Fruit fly (Drosophila melanogaster) Kc167 (cell line): ENCODE data around the gene CG6230.

ENCODE experiments used
- Myc ChIP-seq: fragments of >200 bp; optimal IDR thresholded peaks from 2 replicates; lab custom pipeline; 2017; ENCODE audit warnings: missing external identifiers
- Sin3A ChIP-seq: fragments of >200 bp; optimal IDR thresholded peaks from 2 replicates; lab custom pipeline; 2018; ENCODE audit warnings: missing external identifiers
- ttk ChIP-seq: sonication (Bioruptor generic); optimal IDR thresholded peaks from 2 replicates; lab custom pipeline; 2017; ENCODE audit warnings: missing external identifiers

DNA sequence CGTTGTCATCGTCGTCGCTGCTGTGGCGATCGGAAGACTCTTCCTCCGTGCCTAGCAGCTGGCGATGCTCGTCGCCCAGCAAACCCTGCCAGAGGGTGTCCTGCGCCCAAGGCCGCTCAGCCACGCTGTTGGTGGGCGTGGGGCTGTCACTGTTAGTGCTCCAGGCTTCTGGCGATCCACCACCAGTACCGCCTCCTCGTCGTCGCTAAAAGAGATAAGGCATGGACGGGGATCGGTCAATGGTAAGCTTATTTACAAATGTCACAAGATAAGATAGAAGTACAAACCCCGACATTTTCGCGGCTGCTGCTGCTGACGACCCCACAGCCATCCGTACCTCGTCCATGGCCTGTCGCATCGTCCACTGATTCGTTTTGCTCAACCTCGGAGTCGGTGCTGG is 14.8 kb downstream of the CG6230 start:
- no peak for TF ChIP-seq Myc (lab: Kevin White, UChicago)
- no peak for TF ChIP-seq ttk (lab: Kevin White, UChicago)
- TF ChIP-seq Sin3A (lab: Kevin White, UChicago) = no peak
